Worm (Caenorhabditis elegans) whole organism, mixed stage, embryonic: ENCODE measurements around the gene F21D5.9.

Experiments
- M03D4.4 ChIP-seq: sonication (generic microtip); optimal IDR thresholded peaks from 2 replicates; lab custom pipeline; 2017; ENCODE audit warnings: mild to moderate bottlenecking, missing genetic modification characterization, missing compliant biosample characterization
- bed-3 ChIP-seq: fragments of 200-800 bp; sonication (Bioruptor generic); optimal IDR thresholded peaks from 3 replicates; lab custom pipeline; 2018; ENCODE audit warnings: mild to moderate bottlenecking, missing genetic modification characterization, moderate library complexity, missing compliant biosample characterization
- blmp-1 ChIP-seq: fragments of 150-350 bp; optimal IDR thresholded peaks from 2 replicates; lab custom pipeline; 2014; ENCODE audit warnings: missing biosample characterization, missing genetic modification characterization
- ceh-43 ChIP-seq: fragments of 200-800 bp; sonication (Bioruptor generic); optimal IDR thresholded peaks from 2 replicates; lab custom pipeline; 2018; ENCODE audit warnings: mild to moderate bottlenecking, missing genetic modification characterization, moderate library complexity, missing compliant biosample characterization
- ceh-83 ChIP-seq: fragments of 200-800 bp; sonication (Bioruptor generic); optimal IDR thresholded peaks from 2 replicates; lab custom pipeline; 2018; ENCODE audit warnings: mild to moderate bottlenecking, missing genetic modification characterization, missing compliant biosample characterization
- ces-1 ChIP-seq: fragments of 150-350 bp; optimal IDR thresholded peaks from 2 replicates; lab custom pipeline; 2014; ENCODE audit warnings: missing biosample characterization, missing genetic modification reagents, missing genetic modification characterization
- cnd-1 ChIP-seq: fragments of 200-800 bp; sonication (Bioruptor generic); optimal IDR thresholded peaks from 2 replicates; lab custom pipeline; 2018; ENCODE audit warnings: mild to moderate bottlenecking, missing genetic modification characterization, missing compliant biosample characterization
- elt-1 ChIP-seq: sonication (generic microtip); optimal IDR thresholded peaks from 2 replicates; lab custom pipeline; 2017; ENCODE audit warnings: missing genetic modification characterization, mild to moderate bottlenecking, missing compliant biosample characterization, antibody characterized with exemption, moderate library complexity, borderline replicate concordance; ENCODE audit not compliant: insufficient read depth
- elt-3 ChIP-seq: fragments of 150-350 bp; optimal IDR thresholded peaks from 2 replicates; lab custom pipeline; 2014; ENCODE audit warnings: missing biosample characterization, missing genetic modification characterization
- flh-1 ChIP-seq: fragments of 200-800 bp; sonication (Bioruptor generic); optimal IDR thresholded peaks from 2 replicates; lab custom pipeline; 2018; ENCODE audit warnings: mild to moderate bottlenecking, missing genetic modification characterization, moderate library complexity, missing compliant biosample characterization
- ham-2 ChIP-seq: fragments of 200-800 bp; sonication (Bioruptor generic); optimal IDR thresholded peaks from 2 replicates; lab custom pipeline; 2018; ENCODE audit warnings: mild to moderate bottlenecking, missing genetic modification characterization, missing compliant biosample characterization
- hlh-1 ChIP-seq: fragments of 150-350 bp; optimal IDR thresholded peaks from 2 replicates; lab custom pipeline; 2014; ENCODE audit warnings: missing biosample characterization, missing genetic modification reagents, missing genetic modification characterization
- lin-13 ChIP-seq: fragments of 150-350 bp; optimal IDR thresholded peaks from 2 replicates; lab custom pipeline; 2014; ENCODE audit warnings: missing biosample characterization, missing genetic modification characterization
- lin-32 ChIP-seq: fragments of 200-800 bp; sonication (Bioruptor generic); optimal IDR thresholded peaks from 2 replicates; lab custom pipeline; 2018; ENCODE audit warnings: mild to moderate bottlenecking, missing genetic modification characterization, missing compliant biosample characterization
- lsy-2 ChIP-seq: fragments of 150-350 bp; optimal IDR thresholded peaks from 2 replicates; lab custom pipeline; 2014; ENCODE audit warnings: missing biosample characterization, missing genetic modification characterization
- mab-5 ChIP-seq: fragments of 150-350 bp; optimal IDR thresholded peaks from 2 replicates; lab custom pipeline; 2014; ENCODE audit warnings: missing biosample characterization, missing genetic modification characterization
- nhr-12 ChIP-seq: fragments of 150-350 bp; optimal IDR thresholded peaks from 2 replicates; lab custom pipeline; 2014; ENCODE audit warnings: missing biosample characterization, missing genetic modification characterization
- nhr-2 ChIP-seq: fragments of 150-350 bp; optimal IDR thresholded peaks from 2 replicates; lab custom pipeline; 2014; ENCODE audit warnings: missing biosample characterization, missing genetic modification characterization
- nhr-237 ChIP-seq: fragments of 150-350 bp; optimal IDR thresholded peaks from 2 replicates; lab custom pipeline; 2014; ENCODE audit warnings: missing biosample characterization, missing genetic modification characterization
- nhr-28 ChIP-seq: fragments of 150-350 bp; optimal IDR thresholded peaks from 2 replicates; lab custom pipeline; 2014; ENCODE audit warnings: missing biosample characterization, missing genetic modification characterization
- nhr-76 ChIP-seq: sonication (generic microtip); optimal IDR thresholded peaks from 2 replicates; lab custom pipeline; 2017; ENCODE audit warnings: missing biosample characterization, missing genetic modification characterization
- pha-4 ChIP-seq: fragments of 150-350 bp; optimal IDR thresholded peaks from 2 replicates; lab custom pipeline; 2018; ENCODE audit warnings: missing biosample characterization, missing genetic modification reagents, missing genetic modification characterization
- sem-2 ChIP-seq: fragments of 200-800 bp; sonication (Bioruptor generic); optimal IDR thresholded peaks from 2 replicates; lab custom pipeline; 2018; ENCODE audit warnings: mild to moderate bottlenecking, missing genetic modification characterization, missing compliant biosample characterization
- snpc-4 ChIP-seq: fragments of 150-350 bp; optimal IDR thresholded peaks from 2 replicates; lab custom pipeline; 2014; ENCODE audit warnings: missing biosample characterization, missing genetic modification characterization
- tbx-8 ChIP-seq: fragments of 200-800 bp; sonication (Bioruptor generic); optimal IDR thresholded peaks from 2 replicates; lab custom pipeline; 2018; ENCODE audit warnings: mild to moderate bottlenecking, missing genetic modification characterization, moderate library complexity, missing compliant biosample characterization
- unc-120 ChIP-seq: sonication (generic microtip); optimal IDR thresholded peaks from 2 replicates; lab custom pipeline; 2017; ENCODE audit warnings: missing genetic modification characterization, missing compliant biosample characterization; ENCODE audit not compliant: poor library complexity, severe bottlenecking
- unc-39 ChIP-seq: fragments of 150-350 bp; optimal IDR thresholded peaks from 2 replicates; lab custom pipeline; 2014; ENCODE audit warnings: missing biosample characterization, missing genetic modification characterization
- zip-8 ChIP-seq: fragments of 150-350 bp; optimal IDR thresholded peaks from 2 replicates; lab custom pipeline; 2014; ENCODE audit warnings: missing biosample characterization, missing genetic modification characterization
- ztf-11 ChIP-seq: fragments of 150-350 bp; optimal IDR thresholded peaks from 2 replicates; lab custom pipeline; 2014; ENCODE audit warnings: missing biosample characterization, missing genetic modification characterization

Gene F21D5.9

DNA sequence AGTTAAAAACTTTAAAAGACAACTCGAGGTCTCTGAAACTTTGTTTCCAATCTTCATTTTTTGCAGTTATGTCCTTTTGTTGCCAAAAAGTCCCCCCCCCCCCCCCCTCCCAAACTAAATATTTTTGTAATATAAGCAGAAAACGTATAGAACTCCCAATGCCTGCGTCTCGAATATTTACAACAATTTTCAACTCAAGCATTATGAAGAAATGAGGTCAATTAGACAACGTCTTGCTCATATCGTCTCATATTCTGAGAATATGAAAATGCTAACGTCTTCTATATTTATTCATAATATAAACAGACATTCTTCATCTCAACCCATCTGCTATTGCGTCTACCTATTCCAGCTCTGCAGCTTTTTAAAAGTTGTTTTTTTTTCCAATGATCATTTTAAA lies 5.7 kb upstream of the F21D5.9 start, which contains the start of gene H23L24.1:
Gene H23L24.1 (plus strand): TSS at position 301 of the 400 bp plus-strand sequence.
- no peak for TF ChIP-seq lin-32 (GFP tag; lab: Kevin White, UChicago)
- TF ChIP-seq blmp-1: no peak
- no peak for TF ChIP-seq tbx-8 (GFP tag; lab: Kevin White, UChicago)
- no peak for TF ChIP-seq lin-13 (tag; lab: Kevin White, UChicago)
- no peak for TF ChIP-seq nhr-2 (tag; lab: Kevin White, UChicago)

DNA sequence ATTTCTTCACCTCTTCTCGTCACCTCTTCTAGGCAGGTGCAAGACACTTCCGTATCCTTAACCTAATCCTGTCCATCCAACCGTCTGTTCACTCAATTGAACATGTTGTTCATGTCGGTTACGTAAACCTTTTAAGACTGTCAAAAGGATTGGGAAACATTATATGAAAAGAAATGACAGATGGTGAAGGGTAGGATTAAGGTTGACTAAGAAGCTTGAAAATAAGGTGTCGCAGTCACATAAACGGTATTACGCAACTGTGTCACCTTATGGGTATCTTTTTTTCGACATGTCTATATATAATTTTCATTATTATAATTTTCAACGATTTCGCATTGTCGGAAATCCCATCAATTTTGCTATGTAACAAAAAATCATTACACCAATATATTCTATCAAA lies 1.0 kb upstream of the F21D5.9 start:
- TF ChIP-seq ces-1 (GFP tag; lab: Kevin White, UChicago): peak; percentile 35
- peak; percentile 51 for TF ChIP-seq zip-8 (tag; lab: Kevin White, UChicago)
- TF ChIP-seq cnd-1: peak; percentile 87
- no peak for TF ChIP-seq elt-3
- no peak for TF ChIP-seq nhr-12 (tag; lab: Kevin White, UChicago)
- peak; percentile 79 for TF ChIP-seq nhr-2 (tag; lab: Kevin White, UChicago)
- TF ChIP-seq flh-1 (GFP tag; lab: Kevin White, UChicago): no peak
- no peak for TF ChIP-seq nhr-76 (tag; lab: Kevin White, UChicago)

DNA sequence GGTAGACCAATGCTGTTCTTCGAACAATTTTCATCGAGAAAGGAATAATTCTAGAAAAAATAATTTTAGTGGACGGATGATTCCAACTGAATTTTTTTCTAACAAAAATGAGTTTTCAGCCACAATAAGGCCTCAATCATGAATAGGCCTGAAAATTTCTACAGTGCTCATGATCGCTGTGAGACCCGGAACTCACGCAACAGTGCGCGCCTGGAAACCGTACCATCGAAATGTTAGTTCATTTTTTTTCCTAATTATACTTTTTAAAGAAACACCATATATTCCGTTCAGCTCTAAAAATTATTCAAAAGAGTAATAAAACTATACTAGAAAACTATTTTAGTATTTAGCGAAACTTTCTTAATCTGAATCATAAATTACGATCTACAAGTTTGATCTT lies 1.1 kb downstream of the F21D5.9 start:
- TF ChIP-seq mab-5 (tag; lab: Kevin White, UChicago): no peak
- TF ChIP-seq elt-1: no peak
- TF ChIP-seq bed-3 (GFP tag; lab: Kevin White, UChicago): no peak
- no peak for TF ChIP-seq cnd-1
- no peak for TF ChIP-seq snpc-4 (tag; lab: Kevin White, UChicago)
- no peak for TF ChIP-seq lsy-2 (tag; lab: Kevin White, UChicago)
- TF ChIP-seq ceh-43 (GFP tag; lab: Kevin White, UChicago): no peak

DNA sequence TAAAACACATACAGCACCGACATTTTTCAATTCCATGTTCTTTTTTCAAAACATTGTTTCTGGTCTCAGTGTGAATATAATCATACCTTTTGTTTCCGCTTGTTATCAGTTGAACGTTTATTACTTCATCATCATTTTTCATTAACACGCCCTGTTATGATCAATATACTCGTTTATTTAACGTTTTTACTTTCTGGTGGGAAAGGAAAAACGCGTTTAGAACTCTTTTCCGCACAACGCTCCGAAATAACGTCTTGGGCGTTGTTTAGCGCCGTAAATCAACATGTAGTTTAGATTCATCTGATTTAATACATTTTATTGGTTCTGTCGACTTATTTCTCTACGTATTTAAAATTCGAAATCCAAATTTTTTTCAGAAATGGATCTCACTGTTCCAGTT lies 1.5 kb downstream of the F21D5.9 start, which contains the start of gene pgm-3:
Gene pgm-3 (plus strand): TSS at position 378 of the 400 bp plus-strand sequence.
- TF ChIP-seq pha-4 (tag; lab: Kevin White, UChicago) (no peak), elt-3 (no peak), nhr-2 (tag; lab: Kevin White, UChicago) (no peak), snpc-4 (tag; lab: Kevin White, UChicago) (no peak), unc-39 (tag; lab: Kevin White, UChicago) (no peak)

DNA sequence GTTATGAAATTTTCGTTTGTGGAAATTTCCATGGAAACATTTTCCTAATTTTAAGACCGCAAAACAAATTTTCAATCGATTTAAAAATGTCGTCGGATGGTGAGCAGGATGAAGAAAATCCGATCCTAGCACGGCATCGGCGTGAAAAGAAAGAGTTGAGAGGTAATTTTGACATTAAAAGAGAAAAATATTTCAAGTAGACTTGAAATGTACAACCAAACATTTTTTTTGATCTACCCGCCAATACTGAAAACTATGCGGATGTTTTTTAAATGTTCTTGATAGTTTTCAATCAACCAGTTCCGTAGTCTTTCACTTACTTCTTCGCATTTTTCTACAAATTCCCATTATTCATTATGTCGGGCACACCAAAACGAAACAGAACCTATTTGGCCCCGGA lies 4.3 kb downstream of the F21D5.9 start, which contains the start of gene otub-3:
Gene otub-3 (plus strand): TSS at position 56 of the 400 bp plus-strand sequence.
- TF ChIP-seq cnd-1: no peak
- no peak for TF ChIP-seq ztf-11
- no peak for TF ChIP-seq ceh-83 (GFP tag; lab: Kevin White, UChicago)
- TF ChIP-seq flh-1 (GFP tag; lab: Kevin White, UChicago): no peak
- TF ChIP-seq ceh-43 (GFP tag; lab: Kevin White, UChicago): no peak
- no peak for TF ChIP-seq sem-2 (GFP tag; lab: Kevin White, UChicago)
- TF ChIP-seq hlh-1: no peak
- no peak for TF ChIP-seq unc-120 (tag; lab: Kevin White, UChicago)
- TF ChIP-seq mab-5 (tag; lab: Kevin White, UChicago): no peak
- no peak for TF ChIP-seq elt-3
- TF ChIP-seq nhr-12 (tag; lab: Kevin White, UChicago): no peak
- no peak for TF ChIP-seq lsy-2 (tag; lab: Kevin White, UChicago)
- TF ChIP-seq nhr-28: no peak
- TF ChIP-seq ham-2 (GFP tag; lab: Kevin White, UChicago): no peak
- no peak for TF ChIP-seq M03D4.4 (tag; lab: Kevin White, UChicago)
- TF ChIP-seq pha-4 (tag; lab: Kevin White, UChicago): no peak
- TF ChIP-seq lin-32 (GFP tag; lab: Kevin White, UChicago): no peak

DNA sequence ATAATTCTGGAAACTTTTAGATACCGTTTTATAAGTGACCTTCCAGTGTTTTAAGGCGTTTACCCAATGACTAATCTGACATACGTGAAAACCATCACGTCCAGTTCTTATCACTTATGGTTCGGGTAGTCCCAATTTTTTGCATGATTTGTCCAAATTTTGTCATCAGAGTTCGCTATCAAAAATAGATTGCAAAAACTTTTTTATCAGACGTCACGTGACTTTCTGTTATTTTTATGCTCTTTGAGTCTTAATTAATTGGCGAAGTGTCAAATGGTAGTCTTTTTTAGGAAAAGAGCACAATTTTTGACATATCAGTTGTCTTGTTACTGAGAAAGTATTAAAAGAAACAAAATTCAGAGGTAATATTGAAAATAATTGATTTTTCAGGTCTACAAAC lies 5.8 kb downstream of the F21D5.9 start:
- TF ChIP-seq nhr-237: no peak
- TF ChIP-seq tbx-8 (GFP tag; lab: Kevin White, UChicago): no peak
